Worm (Caenorhabditis elegans) whole organism, L4 larva: ENCODE measurements around the gene scl-6.

Experiments used
- D1046.2 ChIP-seq: fragments of 200-800 bp; sonication (Bioruptor generic); IDR thresholded peaks from 2 replicates; pipeline ENCODE4 v1.3.6; 2022; ENCODE audit warnings: missing genetic modification characterization, missing compliant biosample characterization
- F10B5.3 ChIP-seq: sonication (generic microtip); optimal IDR thresholded peaks from 2 replicates; lab custom pipeline; 2016; ENCODE audit warnings: mild to moderate bottlenecking, missing genetic modification characterization, missing compliant biosample characterization
- T26A8.4 ChIP-seq: fragments of 200-800 bp; sonication (Bioruptor generic); IDR thresholded peaks from 2 replicates; pipeline ENCODE4 v1.3.6; 2022; ENCODE audit warnings: missing genetic modification characterization, missing compliant biosample characterization
- Y105C5A.15 ChIP-seq: fragments of 200-800 bp; sonication (Bioruptor generic); IDR thresholded peaks from 2 replicates; pipeline ENCODE4 v1.3.6; 2022; ENCODE audit warnings: missing genetic modification characterization, missing compliant biosample characterization
- Y48G9A.11 ChIP-seq: fragments of 200-800 bp; sonication (Bioruptor generic); IDR thresholded peaks from 2 replicates; pipeline ENCODE4 v1.3.6; 2022; ENCODE audit warnings: missing genetic modification reagents, missing genetic modification characterization, missing compliant biosample characterization
- ZK546.5 ChIP-seq, 2 experiments: sonication (generic microtip); optimal IDR thresholded peaks; 2 replicates each; lab custom pipeline; 2017; ENCODE audit warnings: missing biosample characterization in 2 of 2, missing genetic modification characterization in 2 of 2
- aha-1 ChIP-seq: fragments of 150-350 bp; peaks from one replicate; lab custom pipeline; 2014; ENCODE audit warnings: missing biosample characterization, missing genetic modification characterization
- aly-2 ChIP-seq: sonication (generic microtip); optimal IDR thresholded peaks from 2 replicates; lab custom pipeline; 2018; ENCODE audit warnings: missing biosample characterization, missing genetic modification characterization
- ama-1 ChIP-seq: fragments of 150-350 bp; optimal IDR thresholded peaks from 2 replicates; lab custom pipeline; 2014; ENCODE audit warnings: inconsistent platforms, mixed read lengths
- arid-1 ChIP-seq: fragments of 200-800 bp; sonication (Bioruptor generic); conservative IDR thresholded peaks from 2 replicates; pipeline ENCODE4 v1.3.6; 2022; ENCODE audit warnings: missing genetic modification reagents, missing genetic modification characterization, missing compliant biosample characterization
- ceh-62 ChIP-seq: sonication (generic microtip); optimal IDR thresholded peaks from 2 replicates; lab custom pipeline; 2017; ENCODE audit warnings: missing biosample characterization, missing genetic modification characterization
- cey-2 ChIP-seq: sonication (generic microtip); optimal IDR thresholded peaks from 3 replicates; lab custom pipeline; 2017; ENCODE audit warnings: missing genetic modification characterization, mild to moderate bottlenecking, missing compliant biosample characterization, antibody characterized with exemption, borderline replicate concordance; ENCODE audit not compliant: insufficient read depth
- daf-19 ChIP-seq: fragments of 200-800 bp; sonication (Bioruptor generic); conservative IDR thresholded peaks from 2 replicates; pipeline ENCODE4 v1.3.6; 2022; ENCODE audit warnings: missing genetic modification characterization, missing compliant biosample characterization
- dmd-6 ChIP-seq: fragments of 200-800 bp; sonication (Bioruptor generic); IDR thresholded peaks from 2 replicates; pipeline ENCODE4 v1.3.6; 2022; ENCODE audit warnings: missing genetic modification reagents, missing genetic modification characterization, missing compliant biosample characterization
- dmd-9 ChIP-seq: fragments of 200-800 bp; sonication (Bioruptor generic); IDR thresholded peaks from 2 replicates; pipeline ENCODE4 v1.3.6; 2022; ENCODE audit warnings: missing genetic modification reagents, missing genetic modification characterization, missing compliant biosample characterization
- dve-1 ChIP-seq: sonication (generic microtip); optimal IDR thresholded peaks from 2 replicates; lab custom pipeline; 2017; ENCODE audit warnings: antibody characterized with exemption, mild to moderate bottlenecking, missing genetic modification characterization, missing compliant biosample characterization; ENCODE audit not compliant: insufficient read depth
- egl-43 ChIP-seq: fragments of 200-800 bp; sonication (Bioruptor generic); IDR thresholded peaks from 2 replicates; pipeline ENCODE4 v1.3.6; 2022; ENCODE audit warnings: missing genetic modification reagents, missing genetic modification characterization, missing compliant biosample characterization
- fos-1 ChIP-seq: fragments of 150-350 bp; optimal IDR thresholded peaks from 2 replicates; lab custom pipeline; 2014; ENCODE audit warnings: missing biosample characterization, missing genetic modification characterization
- gei-8 ChIP-seq: fragments of 200-800 bp; sonication (Bioruptor generic); optimal IDR thresholded peaks from 2 replicates; lab custom pipeline; 2018; ENCODE audit warnings: mild to moderate bottlenecking, missing genetic modification characterization, missing compliant biosample characterization
- hlh-11 ChIP-seq: fragments of 200-800 bp; sonication (Bioruptor generic); optimal IDR thresholded peaks from 2 replicates; lab custom pipeline; 2018; ENCODE audit warnings: mild to moderate bottlenecking, missing genetic modification characterization, missing compliant biosample characterization
- hlh-30 ChIP-seq: sonication (generic microtip); optimal IDR thresholded peaks from 2 replicates; lab custom pipeline; 2017; ENCODE audit warnings: antibody characterized with exemption, mild to moderate bottlenecking, missing genetic modification characterization, missing compliant biosample characterization; ENCODE audit not compliant: insufficient read depth
- lin-13 ChIP-seq: fragments of 150-350 bp; optimal IDR thresholded peaks from 2 replicates; lab custom pipeline; 2014; ENCODE audit warnings: missing biosample characterization, missing genetic modification reagents, missing genetic modification characterization
- lin-39 ChIP-seq: fragments of 150-350 bp; optimal IDR thresholded peaks from 2 replicates; lab custom pipeline; 2014; ENCODE audit warnings: missing biosample characterization, missing genetic modification reagents, missing genetic modification characterization
- madf-9 ChIP-seq: fragments of 200-800 bp; sonication (Bioruptor generic); conservative IDR thresholded peaks from 2 replicates; pipeline ENCODE4 v1.3.6; 2022; ENCODE audit warnings: missing genetic modification reagents, missing genetic modification characterization, missing compliant biosample characterization
- mdl-1 ChIP-seq, 2 experiments: fragments of 150-350 bp in 1 of 2; sonication (generic microtip) in 1 of 2; optimal IDR thresholded peaks; 2 replicates each; lab custom pipeline; 2014 to 2017; ENCODE audit warnings: missing biosample characterization in 2 of 2, missing genetic modification characterization in 2 of 2
- mxl-2 ChIP-seq: fragments of 200-800 bp; sonication (Bioruptor generic); conservative IDR thresholded peaks from 2 replicates; pipeline ENCODE4 v1.3.6; 2022; ENCODE audit warnings: missing genetic modification reagents, missing genetic modification characterization, missing compliant biosample characterization
- mxl-3 ChIP-seq: fragments of 200-800 bp; sonication (Bioruptor generic); optimal IDR thresholded peaks from 2 replicates; lab custom pipeline; 2018; ENCODE audit warnings: mild to moderate bottlenecking, missing genetic modification characterization, missing compliant biosample characterization
- nhr-10 ChIP-seq: fragments of 150-350 bp; optimal IDR thresholded peaks from 2 replicates; lab custom pipeline; 2014; ENCODE audit warnings: missing biosample characterization, missing genetic modification characterization
- nhr-11 ChIP-seq: fragments of 150-350 bp; optimal IDR thresholded peaks from 2 replicates; lab custom pipeline; 2014; ENCODE audit warnings: missing biosample characterization, missing genetic modification characterization
- nhr-25 ChIP-seq: sonication (generic microtip); optimal IDR thresholded peaks from 2 replicates; lab custom pipeline; 2017; ENCODE audit warnings: missing genetic modification characterization, mild to moderate bottlenecking, missing compliant biosample characterization, antibody characterized with exemption, moderate library complexity, borderline replicate concordance; ENCODE audit not compliant: insufficient read depth
- nhr-28 ChIP-seq: fragments of 150-350 bp; optimal IDR thresholded peaks from 2 replicates; lab custom pipeline; 2014; ENCODE audit warnings: missing biosample characterization, missing genetic modification characterization
- nhr-76 ChIP-seq: fragments of 150-350 bp; optimal IDR thresholded peaks from 2 replicates; lab custom pipeline; 2014; ENCODE audit warnings: missing biosample characterization, missing genetic modification characterization
- pqm-1 ChIP-seq: sonication (generic microtip); optimal IDR thresholded peaks from 2 replicates; lab custom pipeline; 2017; ENCODE audit warnings: missing biosample characterization, missing genetic modification characterization
- spr-3 ChIP-seq: fragments of 200-800 bp; sonication (Bioruptor generic); optimal IDR thresholded peaks from 2 replicates; lab custom pipeline; 2018; ENCODE audit warnings: mild to moderate bottlenecking, missing genetic modification characterization, missing compliant biosample characterization
- tra-1 ChIP-seq: fragments of 200-800 bp; sonication (Bioruptor generic); IDR thresholded peaks from 2 replicates; pipeline ENCODE4 v1.3.6; 2022; ENCODE audit warnings: missing genetic modification reagents, missing genetic modification characterization, missing compliant biosample characterization
- unc-62 ChIP-seq, 3 experiments: fragments of 150-350 bp in 1 of 3; sonication (generic microtip); optimal IDR thresholded peaks in 2 of 3; peaks in 1 of 3; 1 replicate in 1 of 3; 2 replicates in 2 of 3; lab custom pipeline; 2014 to 2017; ENCODE audit warnings: missing biosample characterization in 3 of 3, missing genetic modification characterization in 3 of 3, missing genetic modification reagents in 3 of 3, missing genotype in 1 of 3
- vab-7 ChIP-seq: fragments of 200-800 bp; sonication (Bioruptor generic); IDR thresholded peaks from 2 replicates; pipeline ENCODE4 v1.3.6; 2022; ENCODE audit warnings: missing genetic modification reagents, missing genetic modification characterization, missing compliant biosample characterization
- zfp-3 ChIP-seq: fragments of 200-800 bp; sonication (Bioruptor generic); conservative IDR thresholded peaks from 2 replicates; pipeline ENCODE4 v1.3.6; 2022; ENCODE audit warnings: missing genetic modification reagents, missing genetic modification characterization, missing compliant biosample characterization
- zip-2 ChIP-seq: fragments of 150-350 bp; optimal IDR thresholded peaks from 2 replicates; lab custom pipeline; 2014; ENCODE audit warnings: missing biosample characterization, missing genetic modification characterization

Gene scl-6

DNA sequence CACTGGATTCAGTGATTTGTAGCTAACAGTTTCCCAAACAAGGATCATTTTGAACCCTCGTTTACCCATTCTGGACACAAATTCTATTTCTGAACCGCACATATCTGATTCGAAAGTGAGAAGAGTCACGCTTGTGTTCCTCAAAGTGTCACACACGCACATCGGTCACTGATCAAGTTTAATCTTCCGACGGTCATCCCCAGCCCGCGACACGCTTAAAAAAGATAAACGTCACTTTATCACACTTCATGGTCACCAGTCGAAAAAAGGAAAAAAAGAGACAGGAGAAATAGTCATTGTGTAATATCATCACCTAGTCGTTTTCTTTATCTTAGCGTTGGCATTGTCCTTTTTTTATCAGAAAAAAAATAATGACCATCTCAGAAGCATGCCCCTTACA is 9.1 kb downstream of the scl-6 start (continued):
- TF ChIP-seq cey-2 (tag; lab: Kevin White, UChicago), result peak; percentile 28
- peak; percentile 45 for TF ChIP-seq dmd-6 (GFP tag; lab: Robert Waterston, UW)

DNA sequence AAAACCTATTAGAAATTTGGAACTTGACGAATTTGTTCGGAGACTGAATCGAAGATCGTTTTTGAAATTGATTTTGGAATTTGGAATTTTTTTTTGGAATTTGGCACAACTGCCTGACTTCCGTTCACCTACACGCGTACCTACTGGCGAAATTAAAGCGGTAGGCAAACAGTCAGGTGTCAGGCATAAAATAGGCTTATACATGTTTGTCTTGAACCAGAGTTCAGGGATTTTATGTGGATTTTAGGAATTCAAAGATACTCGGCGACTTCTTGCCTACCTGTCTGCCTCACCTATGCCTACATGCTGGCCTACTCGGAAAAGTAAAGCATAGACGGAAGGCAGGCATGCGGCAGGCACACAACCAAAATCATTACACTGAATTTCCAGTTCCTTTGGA is 9.8 kb downstream of the scl-6 start:
- TF ChIP-seq vab-7 (0 out of 2 replicates have a peak, but pooled peaks have one; percentile 7), unc-62 (GFP tag; optimal IDR thresholded peaks at IDR 0.05 in 1 of 2; lab: Kevin White, UChicago) (peak in 1 of 2 experiments; percentile 96), unc-62 (tag; optimal IDR thresholded peaks at IDR 0.05; lab: Kevin White, UChicago) (no peak), arid-1 (GFP tag; lab: Robert Waterston, UW) (no peak)

DNA sequence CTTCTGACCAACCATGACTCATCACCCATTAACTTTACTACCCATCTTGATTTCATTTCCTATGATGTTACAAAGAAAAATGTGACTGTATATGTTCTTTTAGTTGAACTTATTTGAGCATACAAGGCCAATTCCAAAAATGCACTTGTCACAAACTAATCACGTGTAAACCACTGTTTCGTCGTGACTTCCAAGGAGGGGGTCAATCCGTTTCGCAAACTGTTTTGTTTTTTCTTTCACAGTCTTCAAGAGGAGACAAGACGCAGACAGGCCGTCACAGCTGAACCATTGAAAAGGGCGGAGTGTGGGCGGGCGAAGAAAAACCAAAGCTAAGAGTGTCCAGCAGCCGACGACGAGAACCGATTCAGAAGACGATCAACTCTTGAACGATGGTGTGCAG is 10.6 kb downstream of the scl-6 start, which contains the start of gene C39E9.8:
TSS of gene C39E9.8 (plus strand) at position 328 of the 400 bp plus-strand sequence.
- TF ChIP-seq tra-1 (no peak), nhr-76 (tag; lab: Kevin White, UChicago) (no peak), mxl-3 (peak; percentile 60), aly-2 (tag; lab: Kevin White, UChicago) (no peak), Y48G9A.11 (GFP tag; lab: Robert Waterston, UW) (no peak), dve-1 (tag; lab: Kevin White, UChicago) (peak; percentile 21), hlh-11 (peak; percentile 67), cey-2 (tag; lab: Kevin White, UChicago) (peak; percentile 80), hlh-30 (tag; lab: Kevin White, UChicago) (peak; percentile 55), nhr-25 (tag; lab: Kevin White, UChicago) (no peak), nhr-28 (tag; lab: Kevin White, UChicago) (peak; percentile 76), pqm-1 (tag; lab: Kevin White, UChicago) (no peak), mdl-1 (tag; optimal IDR thresholded peaks at IDR 0.05; lab: Kevin White, UChicago) (peak in 1 of 2 experiments; percentile 28), lin-13 (GFP tag; lab: Kevin White, UChicago) (no peak)

DNA sequence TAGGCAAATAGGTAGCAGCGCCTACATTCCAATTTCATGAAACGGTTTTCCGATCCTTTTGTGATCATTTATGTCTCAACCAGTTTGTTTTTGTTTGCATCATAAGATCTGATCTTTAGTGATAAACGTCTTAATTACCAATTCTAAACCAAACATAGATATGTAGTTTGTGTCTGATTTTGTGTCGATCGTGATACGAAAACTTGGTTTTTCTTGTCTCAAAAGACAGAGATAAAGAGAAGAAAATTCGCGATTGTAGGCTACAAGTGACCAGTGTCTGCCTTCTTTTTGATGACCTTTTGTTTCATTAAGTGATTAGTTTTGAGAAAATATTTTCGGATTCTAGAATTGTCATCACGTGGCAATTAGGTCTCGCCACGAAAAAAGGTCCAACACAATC is 11.6 kb downstream of the scl-6 start:
- TF ChIP-seq fos-1 (no peak), mxl-2 (GFP tag; lab: Robert Waterston, UW) (no peak), F10B5.3 (tag; lab: Kevin White, UChicago) (no peak), zfp-3 (GFP tag; lab: Robert Waterston, UW) (no peak), hlh-11 (peak; percentile 20), zip-2 (tag; lab: Kevin White, UChicago) (no peak), nhr-28 (tag; lab: Kevin White, UChicago) (peak; percentile 92), nhr-11 (tag; lab: Kevin White, UChicago) (peak; percentile 89), ceh-62 (tag; lab: Kevin White, UChicago) (no peak), mdl-1 (tag; optimal IDR thresholded peaks at IDR 0.05; lab: Kevin White, UChicago) (peak in 1 of 2 experiments; percentile 5), mxl-3 (no peak)
- TF ChIP-seq, all 104 proteins: peak for 4

DNA sequence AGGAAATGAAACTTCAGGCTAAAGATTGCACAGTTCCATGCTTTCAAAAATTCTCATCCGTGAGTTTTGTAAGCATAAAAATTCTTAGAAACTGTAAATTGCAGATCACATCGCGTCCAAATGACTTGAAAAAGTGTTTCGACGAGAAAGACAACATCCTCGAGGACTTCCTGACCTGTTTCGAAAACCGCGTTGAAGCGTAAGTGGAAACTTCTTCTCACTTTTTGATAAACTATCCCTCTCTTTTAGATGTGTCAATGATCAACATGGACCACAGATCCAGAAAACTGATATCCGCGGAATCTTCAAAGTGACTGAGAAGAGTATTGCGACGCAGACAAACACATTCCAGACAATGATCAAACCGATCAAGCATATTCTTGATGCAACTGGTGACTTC is 12.3 kb downstream of the scl-6 start:
- no peak for TF ChIP-seq fos-1
- TF ChIP-seq nhr-25 (tag; lab: Kevin White, UChicago), result peak; percentile 8
- TF ChIP-seq unc-62 (GFP tag; optimal IDR thresholded peaks at IDR 0.05 in 1 of 2; lab: Kevin White, UChicago), result peak in 1 of 2 experiments; percentile 94
- TF ChIP-seq unc-62 (tag; optimal IDR thresholded peaks at IDR 0.05; lab: Kevin White, UChicago), result no peak
- no peak for TF ChIP-seq gei-8 (GFP tag; lab: Kevin White, UChicago)
- no peak for TF ChIP-seq nhr-10 (tag; lab: Kevin White, UChicago)
- peak; percentile 9 for TF ChIP-seq aha-1 (tag; lab: Kevin White, UChicago)

DNA sequence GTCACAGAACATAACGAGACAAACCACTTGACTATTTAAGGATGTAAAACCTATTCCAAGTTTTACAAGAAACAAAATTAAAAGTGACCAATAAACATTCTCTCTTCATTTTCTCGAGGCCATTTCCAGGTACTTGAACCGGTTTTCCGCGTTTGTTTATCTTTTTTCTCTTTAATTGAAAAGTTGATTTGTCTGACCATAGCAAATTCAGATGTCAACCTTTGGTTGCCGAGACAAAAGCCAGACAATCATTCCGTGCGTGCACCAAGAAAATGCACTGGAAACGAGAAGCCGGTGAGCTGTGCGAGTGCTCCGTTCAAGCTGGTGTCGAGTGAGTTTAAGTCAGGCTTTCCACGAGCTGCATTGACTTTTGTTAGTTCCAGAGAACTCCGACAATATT is 13.6 kb downstream of the scl-6 start:
- peak in 1 of 2 experiments; percentile 98 for TF ChIP-seq unc-62 (GFP tag; optimal IDR thresholded peaks at IDR 0.05 in 1 of 2; lab: Kevin White, UChicago)
- TF ChIP-seq unc-62 (tag; optimal IDR thresholded peaks at IDR 0.05; lab: Kevin White, UChicago), result no peak
- peak; percentile 39 for TF ChIP-seq ama-1 (lab: Kevin White, UChicago)
- TF ChIP-seq daf-19, result no peak
- 0 out of 2 replicates have a peak, but pooled peaks have one; percentile 17 for TF ChIP-seq D1046.2 (GFP tag; lab: Robert Waterston, UW)
- no peak for TF ChIP-seq lin-39
- no peak for TF ChIP-seq ZK546.5 (tag; optimal IDR thresholded peaks at IDR 0.05; lab: Kevin White, UChicago)
- TF ChIP-seq lin-13 (GFP tag; lab: Kevin White, UChicago), result no peak
- TF ChIP-seq madf-9 (GFP tag; lab: Robert Waterston, UW), result no peak
- no peak for TF ChIP-seq Y48G9A.11 (GFP tag; lab: Robert Waterston, UW)
- TF ChIP-seq ceh-62 (tag; lab: Kevin White, UChicago), result no peak
- TF ChIP-seq Y105C5A.15 (GFP tag; lab: Robert Waterston, UW), result no peak
- TF ChIP-seq nhr-76 (tag; lab: Kevin White, UChicago), result no peak
- no peak for TF ChIP-seq dmd-9 (GFP tag; lab: Robert Waterston, UW)
- no peak for TF ChIP-seq spr-3 (GFP tag; lab: Kevin White, UChicago)
- TF ChIP-seq T26A8.4 (GFP tag; lab: Robert Waterston, UW), result no peak
- TF ChIP-seq egl-43 (GFP tag; lab: Robert Waterston, UW), result 0 out of 2 replicates have a peak, but pooled peaks have one; percentile 40
